Fruit fly (Drosophila melanogaster) whole organism, embryonic: ENCODE results near the gene dia.
A peak's percentile ranks its signal among the peaks of the same experiment; 100 is the strongest.

Source experiments
- CG10462 ChIP-seq: fragments of 200-800 bp; sonication (Bioruptor generic); optimal IDR thresholded peaks from 2 replicates; lab custom pipeline; 2016; ENCODE audit warnings: missing biosample characterization, missing genetic modification characterization
- CG11696 ChIP-seq: fragments of 200-800 bp; sonication (Bioruptor generic); IDR thresholded peaks from 2 replicates; pipeline ENCODE4 v1.3.6; 2022; ENCODE audit warnings: missing biosample characterization, missing genetic modification characterization
- CG11723 ChIP-seq: fragments of 200-800 bp; sonication (Bioruptor generic); optimal IDR thresholded peaks from 2 replicates; lab custom pipeline; 2017; ENCODE audit warnings: missing biosample characterization, mild to moderate bottlenecking, missing genetic modification characterization
- CG12236 ChIP-seq: fragments of 200-800 bp; sonication (Bioruptor generic); optimal IDR thresholded peaks from 2 replicates; lab custom pipeline; 2016; ENCODE audit warnings: missing biosample characterization, missing genetic modification characterization
- CG13296 ChIP-seq: fragments of 200-800 bp; sonication (Bioruptor generic); optimal IDR thresholded peaks from 3 replicates; lab custom pipeline; 2018; ENCODE audit warnings: missing biosample characterization, mild to moderate bottlenecking, missing genetic modification characterization
- CG13775 ChIP-seq: fragments of 200-800 bp; sonication (Bioruptor generic); optimal IDR thresholded peaks from 3 replicates; lab custom pipeline; 2017; ENCODE audit warnings: missing biosample characterization, mild to moderate bottlenecking, missing genetic modification characterization
- CG14441 ChIP-seq: fragments of 200-800 bp; sonication (Bioruptor generic); IDR thresholded peaks from 2 replicates; pipeline ENCODE4 v1.3.6; 2022; ENCODE audit warnings: missing biosample characterization, missing genetic modification characterization
- CG15479 ChIP-seq: fragments of 200-800 bp; sonication (Bioruptor generic); optimal IDR thresholded peaks from 3 replicates; lab custom pipeline; 2019; ENCODE audit warnings: missing biosample characterization, mild to moderate bottlenecking, missing genetic modification characterization, moderate library complexity
- CG1602 ChIP-seq: fragments of 200-800 bp; sonication (Bioruptor generic); optimal IDR thresholded peaks from 3 replicates; lab custom pipeline; 2016; ENCODE audit warnings: missing biosample characterization, missing genetic modification characterization
- CG17568 ChIP-seq: fragments of 200-800 bp; sonication (Bioruptor generic); optimal IDR thresholded peaks from 2 replicates; lab custom pipeline; 2018; ENCODE audit warnings: missing biosample characterization, mild to moderate bottlenecking, missing genetic modification characterization, moderate library complexity
- CG17612 ChIP-seq: fragments of 200-800 bp; sonication (Bioruptor generic); IDR thresholded peaks from 2 replicates; pipeline ENCODE4 v1.3.6; 2022; ENCODE audit warnings: missing biosample characterization, missing genetic modification characterization
- CG18619 ChIP-seq: fragments of 200-800 bp; sonication (Bioruptor generic); optimal IDR thresholded peaks from 3 replicates; lab custom pipeline; 2017; ENCODE audit warnings: missing biosample characterization, mild to moderate bottlenecking, missing genetic modification characterization
- CG30431 ChIP-seq: fragments of 200-800 bp; sonication (Bioruptor generic); optimal IDR thresholded peaks from 2 replicates; lab custom pipeline; 2017; ENCODE audit warnings: missing biosample characterization, missing genetic modification characterization
- CG32532 ChIP-seq: fragments of 200-800 bp; sonication (Bioruptor generic); IDR thresholded peaks from 2 replicates; pipeline ENCODE4 v1.3.6; 2022; ENCODE audit warnings: missing biosample characterization, missing genetic modification characterization
- CG32772 ChIP-seq: fragments of 200-800 bp; sonication (Bioruptor generic); IDR thresholded peaks from 2 replicates; pipeline ENCODE4 v1.3.6; 2022; ENCODE audit warnings: missing biosample characterization, missing genetic modification characterization
- CG4360 ChIP-seq: fragments of 200-800 bp; sonication (Bioruptor generic); IDR thresholded peaks from 2 replicates; pipeline ENCODE4 v1.3.6; 2022; ENCODE audit warnings: missing biosample characterization, missing genetic modification characterization
- CG6175 ChIP-seq: fragments of 200-800 bp; sonication (Bioruptor generic); IDR thresholded peaks from 3 replicates; pipeline ENCODE4 v1.3.6; 2022; ENCODE audit warnings: missing biosample characterization, missing genetic modification characterization
- CG6654 ChIP-seq: fragments of 200-800 bp; sonication (Bioruptor generic); optimal IDR thresholded peaks from 2 replicates; lab custom pipeline; 2017; ENCODE audit warnings: missing biosample characterization, mild to moderate bottlenecking, missing genetic modification characterization
- CG6683 ChIP-seq: fragments of 200-800 bp; sonication (Bioruptor generic); optimal IDR thresholded peaks from 2 replicates; lab custom pipeline; 2017; ENCODE audit warnings: missing biosample characterization, mild to moderate bottlenecking, missing genetic modification characterization, missing genetic modification reagents
- CG6854 ChIP-seq: fragments of 200-800 bp; sonication (Bioruptor generic); optimal IDR thresholded peaks from 3 replicates; lab custom pipeline; 2017; ENCODE audit warnings: missing biosample characterization, mild to moderate bottlenecking, missing genetic modification characterization
- CG9797 ChIP-seq: fragments of 200-800 bp; sonication (Bioruptor generic); optimal IDR thresholded peaks from 3 replicates; lab custom pipeline; 2018; ENCODE audit warnings: missing biosample characterization, mild to moderate bottlenecking, missing genetic modification characterization
- CTCF ChIP-seq: fragments of 200-800 bp; sonication (Bioruptor generic); optimal IDR thresholded peaks from 2 replicates; lab custom pipeline; 2017; ENCODE audit warnings: missing biosample characterization, mild to moderate bottlenecking, missing genetic modification characterization, moderate library complexity
- CoRest ChIP-seq: fragments of 200-800 bp; sonication (Bioruptor generic); optimal IDR thresholded peaks from 3 replicates; lab custom pipeline; 2018; ENCODE audit warnings: missing biosample characterization, mild to moderate bottlenecking, missing genetic modification characterization, moderate library complexity
- D19B ChIP-seq: fragments of 200-800 bp; sonication (Bioruptor generic); optimal IDR thresholded peaks from 2 replicates; lab custom pipeline; 2017; ENCODE audit warnings: missing biosample characterization, mild to moderate bottlenecking, missing genetic modification characterization
- E2f1 ChIP-seq: fragments of 200-800 bp; sonication (Bioruptor generic); IDR thresholded peaks from 2 replicates; pipeline ENCODE4 v1.3.6; 2022; ENCODE audit warnings: missing biosample characterization, missing genetic modification characterization
- Gsc ChIP-seq: fragments of 200-800 bp; sonication (Bioruptor generic); IDR thresholded peaks from 2 replicates; pipeline ENCODE4 v1.3.6; 2022; ENCODE audit warnings: missing biosample characterization, missing genetic modification characterization
- HLH4C ChIP-seq: fragments of 200-800 bp; sonication (Bioruptor generic); IDR thresholded peaks from 3 replicates; pipeline ENCODE4 v1.3.6; 2022; ENCODE audit warnings: missing biosample characterization, missing genetic modification characterization; ENCODE audit not compliant: partially characterized antibody
- Lim3 ChIP-seq: fragments of 200-800 bp; sonication (Bioruptor generic); IDR thresholded peaks from 2 replicates; pipeline ENCODE4 v1.3.6; 2022; ENCODE audit warnings: missing biosample characterization, missing genetic modification characterization
- Lpt ChIP-seq: fragments of >200 bp; optimal IDR thresholded peaks from 2 replicates; lab custom pipeline; 2018; ENCODE audit warnings: missing biosample characterization, missing genetic modification characterization
- NC2α ChIP-seq: fragments of 200-800 bp; sonication (Bioruptor generic); optimal IDR thresholded peaks from 2 replicates; lab custom pipeline; 2016; ENCODE audit warnings: missing biosample characterization, missing genetic modification characterization
- Pdp1 ChIP-seq, 2 experiments: fragments of 200-800 bp; sonication (Bioruptor generic); optimal IDR thresholded peaks; 3 replicates each; lab custom pipeline; 2016; ENCODE audit warnings: missing biosample characterization in 2 of 2, missing genetic modification characterization in 2 of 2, mild to moderate bottlenecking in 1 of 2, moderate library complexity in 1 of 2
- Poxn ChIP-seq: fragments of 200-800 bp; sonication (Bioruptor generic); IDR thresholded peaks from 2 replicates; pipeline ENCODE4 v1.3.6; 2022; ENCODE audit warnings: missing biosample characterization, missing genetic modification characterization
- ac ChIP-seq: fragments of 200-800 bp; sonication (Bioruptor generic); optimal IDR thresholded peaks from 3 replicates; lab custom pipeline; 2017; ENCODE audit warnings: missing biosample characterization, mild to moderate bottlenecking, missing genetic modification characterization
- bowl ChIP-seq: fragments of 200-800 bp; sonication (Bioruptor generic); IDR thresholded peaks from 2 replicates; pipeline ENCODE4 v1.3.6; 2022; ENCODE audit warnings: missing biosample characterization, missing genetic modification characterization
- btn ChIP-seq: fragments of 200-800 bp; sonication (Bioruptor generic); optimal IDR thresholded peaks from 2 replicates; lab custom pipeline; 2016; ENCODE audit warnings: missing biosample characterization, missing genetic modification characterization
- cas ChIP-seq: fragments of 200-800 bp; sonication (Bioruptor generic); IDR thresholded peaks from 2 replicates; pipeline ENCODE4 v1.3.6; 2022; ENCODE audit warnings: missing biosample characterization, missing genetic modification characterization
- corto ChIP-seq: fragments of 200-800 bp; sonication (Bioruptor generic); optimal IDR thresholded peaks from 2 replicates; lab custom pipeline; 2016; ENCODE audit warnings: missing biosample characterization, mild to moderate bottlenecking, missing genetic modification characterization, moderate library complexity
- cwo ChIP-seq: fragments of 200-800 bp; sonication (Bioruptor generic); optimal IDR thresholded peaks from 3 replicates; lab custom pipeline; 2017; ENCODE audit warnings: missing biosample characterization, missing genetic modification characterization, mild to moderate bottlenecking, moderate library complexity, missing genetic modification reagents
- dysf ChIP-seq: fragments of 200-800 bp; sonication (Bioruptor generic); IDR thresholded peaks from 3 replicates; pipeline ENCODE4 v1.3.6; 2022; ENCODE audit warnings: missing biosample characterization, missing genetic modification characterization
- en ChIP-seq: fragments of 200-800 bp; sonication (Bioruptor generic); optimal IDR thresholded peaks from 2 replicates; lab custom pipeline; 2016; ENCODE audit warnings: missing biosample characterization, missing genetic modification characterization
- fd102C ChIP-seq: fragments of 200-800 bp; sonication (Bioruptor generic); optimal IDR thresholded peaks from 2 replicates; lab custom pipeline; 2018; ENCODE audit warnings: missing biosample characterization, mild to moderate bottlenecking, missing genetic modification characterization, moderate library complexity
- fu2 ChIP-seq: fragments of 200-800 bp; sonication (Bioruptor generic); optimal IDR thresholded peaks from 2 replicates; lab custom pipeline; 2016; ENCODE audit warnings: missing biosample characterization, missing genetic modification characterization
- gsb-n ChIP-seq: fragments of 200-800 bp; sonication (Bioruptor generic); optimal IDR thresholded peaks from 3 replicates; lab custom pipeline; 2018; ENCODE audit warnings: missing biosample characterization, mild to moderate bottlenecking, missing genetic modification characterization
- ken ChIP-seq: fragments of 200-800 bp; sonication (Bioruptor generic); IDR thresholded peaks from 3 replicates; pipeline ENCODE4 v1.3.6; 2022; ENCODE audit warnings: missing biosample characterization, missing genetic modification characterization
- luna ChIP-seq: fragments of 200-800 bp; sonication (Bioruptor generic); optimal IDR thresholded peaks from 2 replicates; lab custom pipeline; 2016; ENCODE audit warnings: missing biosample characterization, missing genetic modification characterization
- odd ChIP-seq: fragments of 200-800 bp; sonication (Bioruptor generic); optimal IDR thresholded peaks from 2 replicates; lab custom pipeline; 2017; ENCODE audit warnings: missing biosample characterization, mild to moderate bottlenecking, missing genetic modification characterization
- scrt ChIP-seq: fragments of 200-800 bp; sonication (Bioruptor generic); optimal IDR thresholded peaks from 2 replicates; lab custom pipeline; 2018; ENCODE audit warnings: missing biosample characterization, mild to moderate bottlenecking, missing genetic modification characterization, moderate library complexity
- so ChIP-seq: fragments of 200-800 bp; sonication (Bioruptor generic); IDR thresholded peaks from 3 replicates; pipeline ENCODE4 v1.3.6; 2022; ENCODE audit warnings: missing biosample characterization, missing genetic modification characterization
- stc ChIP-seq: fragments of 200-800 bp; sonication (Bioruptor generic); IDR thresholded peaks from 2 replicates; pipeline ENCODE4 v1.3.6; 2022; ENCODE audit warnings: missing biosample characterization, missing genetic modification characterization
- zen2 ChIP-seq: fragments of 200-800 bp; sonication (Bioruptor generic); IDR thresholded peaks from 3 replicates; pipeline ENCODE4 v1.3.6; 2022; ENCODE audit warnings: missing biosample characterization, missing genetic modification characterization; ENCODE audit not compliant: partially characterized antibody

dia gene

dm6 chr2L:20778380-20778779 is 20.4 kb downstream of the dia start (continued):
- TF ChIP-seq CG15479 (GFP tag; lab: Kevin White, UChicago) = no peak
- TF ChIP-seq, all 482 proteins: peak for 7

DNA sequence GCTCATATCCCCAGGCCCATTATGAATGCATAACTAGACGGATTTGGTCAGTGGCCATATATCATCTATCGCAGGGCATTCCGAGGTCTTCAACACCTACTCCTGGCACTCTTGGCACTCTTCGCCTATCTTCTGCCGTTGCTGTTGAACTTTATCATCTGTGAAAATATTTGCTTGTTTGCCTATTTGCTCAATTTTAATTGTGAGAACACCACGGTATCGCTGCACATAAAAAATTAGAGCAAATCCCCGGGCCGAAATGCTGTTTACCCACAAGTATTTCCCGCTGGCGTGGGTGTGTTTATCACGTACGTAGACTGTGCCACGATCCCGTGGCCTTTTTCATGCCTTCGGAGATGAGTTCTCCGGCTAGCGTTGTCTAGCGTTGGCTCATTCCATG is 22.8 kb downstream of the dia start:
- TF ChIP-seq Lim3 (GFP tag; lab: Robert Waterston, UW) = no peak
- peak; percentile 66 for TF ChIP-seq CG11723
- TF ChIP-seq NC2α (GFP tag; lab: Kevin White, UChicago) = peak; percentile 43
- TF ChIP-seq CG17568 (GFP tag; lab: Kevin White, UChicago) = peak; percentile 79
- no peak for TF ChIP-seq CG10462 (GFP tag; lab: Kevin White, UChicago)
- TF ChIP-seq Gsc (GFP tag; lab: Robert Waterston, UW) = no peak
- TF ChIP-seq CG17612 (GFP tag; lab: Robert Waterston, UW) = 0 out of 2 replicates have a peak, but pooled peaks have one; percentile 11
- peak; percentile 10; the same call in 1 of the 2 replicates for TF ChIP-seq stc (GFP tag; lab: Robert Waterston, UW)
- TF ChIP-seq CG11696 (GFP tag; lab: Robert Waterston, UW) = 0 out of 2 replicates have a peak, but pooled peaks have one; percentile 22
- TF ChIP-seq odd = peak; percentile 72
- TF ChIP-seq CG12236 = peak; percentile 51
- TF ChIP-seq so (GFP tag; lab: Robert Waterston, UW) = 0 out of 3 replicates have a peak, but pooled peaks have one; percentile 30
- TF ChIP-seq corto = no peak
- TF ChIP-seq dysf (GFP tag; lab: Robert Waterston, UW) = 0 out of 3 replicates have a peak, but pooled peaks have one; percentile 36
- TF ChIP-seq cas (GFP tag; lab: Robert Waterston, UW) = no peak
- TF ChIP-seq HLH4C = no peak
- peak; percentile 40 for TF ChIP-seq CG30431 (GFP tag; lab: Kevin White, UChicago)
- no peak for TF ChIP-seq CTCF
- no peak for TF ChIP-seq bowl (GFP tag; lab: Robert Waterston, UW)
- 0 out of 2 replicates have a peak, but pooled peaks have one; percentile 11 for TF ChIP-seq CG32532 (GFP tag; lab: Robert Waterston, UW)
- peak; percentile 65 for TF ChIP-seq CG6683
- TF ChIP-seq D19B (GFP tag; lab: Kevin White, UChicago) = peak; percentile 40
- TF ChIP-seq CG13296 (GFP tag; lab: Kevin White, UChicago) = peak; percentile 74
- TF ChIP-seq fu2 = no peak
- peak; percentile 54 for TF ChIP-seq CG6654
- TF ChIP-seq CG9797 (GFP tag; lab: Kevin White, UChicago) = no peak
- peak; percentile 82 for TF ChIP-seq ac (GFP tag; lab: Kevin White, UChicago)
- no peak for TF ChIP-seq zen2 (GFP tag; lab: Robert Waterston, UW)
- peak; percentile 77 for TF ChIP-seq CG18619 (GFP tag; lab: Kevin White, UChicago)
- TF ChIP-seq en (GFP tag; lab: Kevin White, UChicago) = peak; percentile 1
- peak; percentile 69; the same call in 2 of the 3 replicates for TF ChIP-seq ken (GFP tag; lab: Robert Waterston, UW)
- peak in 1 of 2 experiments; percentile 46 for TF ChIP-seq Pdp1 (GFP tag; optimal IDR thresholded peaks at IDR 0.05; lab: Kevin White, UChicago)
- TF ChIP-seq luna (GFP tag; lab: Kevin White, UChicago) = no peak
- no peak for TF ChIP-seq CG14441
- TF ChIP-seq scrt (GFP tag; lab: Kevin White, UChicago) = peak; percentile 76
- TF ChIP-seq CoRest (tag; lab: Kevin White, UChicago) = peak; percentile 36
- TF ChIP-seq cwo (GFP tag; lab: Kevin White, UChicago) = peak; percentile 39
- no peak for TF ChIP-seq Poxn (GFP tag; lab: Robert Waterston, UW)
- TF ChIP-seq CG1602 = peak; percentile 13
- peak; percentile 53; the same call in 1 of the 2 replicates for TF ChIP-seq CG4360 (GFP tag; lab: Robert Waterston, UW)
- TF ChIP-seq btn (GFP tag; lab: Kevin White, UChicago) = peak; percentile 71
- TF ChIP-seq gsb-n (tag; lab: Kevin White, UChicago) = peak; percentile 62
- TF ChIP-seq Lpt (GFP tag; lab: Kevin White, UChicago) = no peak
- TF ChIP-seq CG6175 = no peak
- no peak for TF ChIP-seq CG32772 (GFP tag; lab: Robert Waterston, UW)
- TF ChIP-seq E2f1 = no peak
- peak; percentile 95 for TF ChIP-seq fd102C
- no peak for TF ChIP-seq CG13775
- peak; percentile 17 for TF ChIP-seq CG6854 (GFP tag; lab: Kevin White, UChicago)
